Worm (Caenorhabditis elegans) whole organism, L1 larva: ENCODE results near the gene T19C3.5.

Source experiments
- ceh-63 ChIP-seq: fragments of 200-800 bp; sonication (Bioruptor generic); optimal IDR thresholded peaks from 2 replicates; lab custom pipeline; 2018; ENCODE audit warnings: mild to moderate bottlenecking, missing genetic modification characterization, missing compliant biosample characterization
- ces-1 ChIP-seq: fragments of 150-350 bp; optimal IDR thresholded peaks from 2 replicates; lab custom pipeline; 2014; ENCODE audit warnings: missing biosample characterization, missing genetic modification reagents, missing genetic modification characterization
- dsc-1 ChIP-seq: sonication (generic microtip); optimal IDR thresholded peaks from 2 replicates; lab custom pipeline; 2016; ENCODE audit warnings: mild to moderate bottlenecking, missing genetic modification characterization, missing compliant biosample characterization
- egl-27 ChIP-seq, 2 experiments: fragments of 150-350 bp in 1 of 2; sonication (generic microtip); optimal IDR thresholded peaks; 3 replicates each; lab custom pipeline; 2017 to 2018; ENCODE audit warnings: missing biosample characterization in 2 of 2, missing genetic modification characterization in 2 of 2, missing genetic modification reagents in 2 of 2
- lsy-2 ChIP-seq, 2 experiments: fragments of 150-350 bp; optimal IDR thresholded peaks; 2 replicates each; lab custom pipeline; 2014; ENCODE audit warnings: missing biosample characterization in 2 of 2, missing genetic modification characterization in 2 of 2
- nhr-11 ChIP-seq: fragments of 150-350 bp; optimal IDR thresholded peaks from 2 replicates; lab custom pipeline; 2014; ENCODE audit warnings: missing biosample characterization, missing genetic modification characterization
- nhr-237 ChIP-seq: fragments of 150-350 bp; optimal IDR thresholded peaks from 2 replicates; lab custom pipeline; 2014; ENCODE audit warnings: missing biosample characterization, missing genetic modification characterization
- snu-23 ChIP-seq: sonication (generic microtip); optimal IDR thresholded peaks from 2 replicates; lab custom pipeline; 2016; ENCODE audit warnings: missing genetic modification characterization, missing compliant biosample characterization

DNA sequence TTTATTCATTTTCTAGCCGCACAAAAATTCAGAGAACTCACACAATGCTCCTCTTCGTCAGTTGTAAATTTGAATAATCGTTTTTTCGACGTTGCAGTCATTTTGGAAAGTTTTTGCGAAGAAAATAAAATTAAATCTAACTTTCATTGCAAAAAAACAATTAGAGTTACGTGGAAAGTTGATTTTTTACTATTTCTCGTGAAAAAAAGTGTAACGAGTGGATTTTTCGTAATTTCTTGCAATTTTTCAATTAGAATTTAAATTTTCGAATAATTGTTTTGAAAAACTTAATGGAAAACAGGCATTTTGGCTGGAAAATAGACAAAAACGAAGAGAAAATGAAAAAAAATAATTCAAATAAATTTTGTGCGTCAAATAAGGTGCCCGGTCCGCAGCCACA is 29.1 kb downstream of the T19C3.5 start, which contains the start of gene Y55B1AR.2:
- no peak for TF ChIP-seq lsy-2 (tag; optimal IDR thresholded peaks at IDR 0.05; lab: Kevin White, UChicago)
- TF ChIP-seq snu-23 (GFP tag; lab: Kevin White, UChicago) = no peak
- TF ChIP-seq nhr-11 (tag; lab: Kevin White, UChicago) = no peak
- TF ChIP-seq nhr-237 = no peak
- no peak for TF ChIP-seq egl-27 (tag; optimal IDR thresholded peaks at IDR 0.05; lab: Kevin White, UChicago)
- TF ChIP-seq ces-1 (GFP tag; lab: Kevin White, UChicago) = no peak
- no peak for TF ChIP-seq dsc-1 (tag; lab: Kevin White, UChicago)
- TF ChIP-seq ceh-63 (GFP tag; lab: Kevin White, UChicago) = no peak
